Worm (Caenorhabditis elegans) whole organism, L1 larva: ENCODE data around the gene F35D11.3.
A peak's percentile ranks its signal among the peaks of the same experiment; 100 is the strongest.

Experiments used
- F16B12.6 ChIP-seq: fragments of 150-350 bp; optimal IDR thresholded peaks from 2 replicates; lab custom pipeline; 2014; ENCODE audit warnings: missing biosample characterization, missing genetic modification characterization
- Y116A8C.19 ChIP-seq: sonication (generic microtip); optimal IDR thresholded peaks from 2 replicates; lab custom pipeline; 2016; ENCODE audit warnings: missing compliant biosample characterization, missing genetic modification characterization, borderline replicate concordance
- aly-2 ChIP-seq: fragments of 150-350 bp; optimal IDR thresholded peaks from 2 replicates; lab custom pipeline; 2014; ENCODE audit warnings: missing biosample characterization, missing genetic modification characterization
- blmp-1 ChIP-seq: fragments of 150-350 bp; optimal IDR thresholded peaks from 2 replicates; lab custom pipeline; 2014; ENCODE audit warnings: missing biosample characterization, missing genetic modification characterization
- ceh-90 ChIP-seq: sonication (generic microtip); optimal IDR thresholded peaks from 2 replicates; lab custom pipeline; 2016; ENCODE audit warnings: missing genetic modification characterization, missing compliant biosample characterization
- ces-1 ChIP-seq: fragments of 150-350 bp; optimal IDR thresholded peaks from 2 replicates; lab custom pipeline; 2014; ENCODE audit warnings: missing biosample characterization, missing genetic modification reagents, missing genetic modification characterization
- dsc-1 ChIP-seq: sonication (generic microtip); optimal IDR thresholded peaks from 2 replicates; lab custom pipeline; 2016; ENCODE audit warnings: mild to moderate bottlenecking, missing genetic modification characterization, missing compliant biosample characterization
- efl-1 ChIP-seq, 4 experiments: fragments of 150-350 bp; optimal IDR thresholded peaks in 3 of 4; peaks in 1 of 4; 1 replicate in 1 of 4; 2 replicates in 3 of 4; lab custom pipeline; 2014; ENCODE audit warnings: missing biosample characterization in 2 of 4, missing genetic modification characterization in 2 of 4, missing genetic modification reagents in 2 of 4
- elt-3 ChIP-seq, 6 experiments: fragments of 150-350 bp in 1 of 6; sonication (generic microtip); optimal IDR thresholded peaks; 2 replicates each; lab custom pipeline; 2017 to 2018; ENCODE audit warnings: missing biosample characterization in 6 of 6, missing genetic modification characterization in 6 of 6, inconsistent platforms in 1 of 6
- fkh-4 ChIP-seq: sonication (generic microtip); optimal IDR thresholded peaks from 2 replicates; lab custom pipeline; 2016; ENCODE audit warnings: missing compliant biosample characterization, missing genetic modification characterization, borderline replicate concordance
- fkh-8 ChIP-seq: sonication (generic microtip); optimal IDR thresholded peaks from 2 replicates; lab custom pipeline; 2016; ENCODE audit warnings: mild to moderate bottlenecking, missing genetic modification characterization, missing compliant biosample characterization
- grh-1 ChIP-seq: fragments of 200-800 bp; sonication (Bioruptor generic); IDR thresholded peaks from 2 replicates; pipeline ENCODE4 v1.3.6; 2022; ENCODE audit warnings: missing genetic modification reagents, missing genetic modification characterization, missing compliant biosample characterization
- hpl-2 ChIP-seq: fragments of 150-350 bp; optimal IDR thresholded peaks from 2 replicates; lab custom pipeline; 2014; ENCODE audit warnings: missing biosample characterization, missing genetic modification reagents, missing genetic modification characterization
- irx-1 ChIP-seq: sonication (generic microtip); optimal IDR thresholded peaks from 2 replicates; lab custom pipeline; 2016; ENCODE audit warnings: missing genetic modification characterization, missing compliant biosample characterization
- isw-1 ChIP-seq: fragments of 200-800 bp; sonication (Bioruptor generic); IDR thresholded peaks from 2 replicates; pipeline ENCODE4 v1.3.6; 2022; ENCODE audit warnings: missing genetic modification characterization, missing compliant biosample characterization
- lin-14 ChIP-seq: fragments of 200-800 bp; sonication (Bioruptor generic); optimal IDR thresholded peaks from 2 replicates; lab custom pipeline; 2018; ENCODE audit warnings: mild to moderate bottlenecking, missing genetic modification characterization, moderate library complexity, missing compliant biosample characterization
- lin-39 ChIP-seq: fragments of 150-350 bp; optimal IDR thresholded peaks from 2 replicates; lab custom pipeline; 2014; ENCODE audit warnings: missing biosample characterization, missing genetic modification reagents, missing genetic modification characterization
- lir-3 ChIP-seq: sonication (generic microtip); optimal IDR thresholded peaks from 2 replicates; lab custom pipeline; 2016; ENCODE audit warnings: mild to moderate bottlenecking, missing genetic modification characterization, moderate library complexity, missing compliant biosample characterization; ENCODE audit not compliant: poor library complexity
- lsy-2 ChIP-seq, 2 experiments: fragments of 150-350 bp; optimal IDR thresholded peaks; 2 replicates each; lab custom pipeline; 2014; ENCODE audit warnings: missing biosample characterization in 2 of 2, missing genetic modification characterization in 2 of 2
- mep-1 ChIP-seq: fragments of 150-350 bp; optimal IDR thresholded peaks from 2 replicates; lab custom pipeline; 2014; ENCODE audit warnings: missing biosample characterization, missing genetic modification characterization
- nhr-20 ChIP-seq: sonication (generic microtip); optimal IDR thresholded peaks from 2 replicates; lab custom pipeline; 2016; ENCODE audit warnings: mild to moderate bottlenecking, missing genetic modification characterization, missing compliant biosample characterization
- nhr-71 ChIP-seq: sonication (generic microtip); optimal IDR thresholded peaks from 2 replicates; lab custom pipeline; 2016; ENCODE audit warnings: mild to moderate bottlenecking, missing genetic modification characterization, moderate library complexity, missing compliant biosample characterization
- nhr-85 ChIP-seq: sonication (generic microtip); peaks from one replicate; lab custom pipeline; 2016; ENCODE audit warnings: missing genetic modification characterization, inconsistent platforms, missing compliant biosample characterization
- rnt-1 ChIP-seq: sonication (generic microtip); optimal IDR thresholded peaks from 2 replicates; lab custom pipeline; 2016; ENCODE audit warnings: mild to moderate bottlenecking, missing genetic modification characterization, moderate library complexity, missing compliant biosample characterization
- snpc-4 ChIP-seq: fragments of 150-350 bp; optimal IDR thresholded peaks from 2 replicates; lab custom pipeline; 2014; ENCODE audit warnings: missing biosample characterization, missing genetic modification characterization
- tlp-1 ChIP-seq: fragments of 150-350 bp; optimal IDR thresholded peaks from 2 replicates; lab custom pipeline; 2014; ENCODE audit warnings: missing biosample characterization, missing genetic modification characterization
- unc-30 ChIP-seq: sonication (generic microtip); optimal IDR thresholded peaks from 2 replicates; lab custom pipeline; 2017; ENCODE audit warnings: missing biosample characterization, missing genetic modification characterization
- unc-86 ChIP-seq: sonication (generic microtip); optimal IDR thresholded peaks from 2 replicates; lab custom pipeline; 2016; ENCODE audit warnings: missing genetic modification characterization, missing compliant biosample characterization
- unc-98 ChIP-seq: fragments of 200-800 bp; sonication (Bioruptor generic); IDR thresholded peaks from 2 replicates; pipeline ENCODE4 v1.3.6; 2022; ENCODE audit warnings: missing genetic modification characterization, missing compliant biosample characterization
- zag-1 ChIP-seq: fragments of 150-350 bp; optimal IDR thresholded peaks from 2 replicates; lab custom pipeline; 2014; ENCODE audit warnings: missing biosample characterization, missing genetic modification characterization
- zip-4 ChIP-seq: fragments of 200-800 bp; sonication (Bioruptor generic); optimal IDR thresholded peaks from 2 replicates; lab custom pipeline; 2018; ENCODE audit warnings: mild to moderate bottlenecking, missing genetic modification characterization, moderate library complexity, missing compliant biosample characterization
- ztf-4 ChIP-seq: fragments of 150-350 bp; optimal IDR thresholded peaks from 2 replicates; lab custom pipeline; 2014; ENCODE audit warnings: missing biosample characterization, missing genetic modification characterization

The F35D11.3 gene

DNA sequence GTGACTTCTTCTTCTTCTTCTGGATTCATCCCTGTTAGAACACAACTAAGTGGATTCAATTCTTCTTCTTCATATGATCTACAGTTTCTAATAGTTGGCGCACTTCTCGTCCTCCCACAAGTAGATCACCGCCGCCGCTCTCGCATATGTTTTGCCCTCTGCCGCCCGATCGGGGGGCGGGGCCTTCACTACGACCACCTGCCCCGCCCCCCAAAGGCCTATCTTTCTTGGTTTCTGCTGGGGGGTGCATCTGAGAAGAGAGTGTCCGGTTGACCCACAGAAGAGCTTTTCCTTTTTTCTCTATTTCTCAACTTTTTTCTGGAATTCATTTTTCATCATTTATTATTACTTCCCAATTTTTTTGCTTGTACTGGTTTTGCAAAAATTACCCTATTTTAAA is 37.1 kb upstream of the F35D11.3 start:
- TF ChIP-seq ztf-4 = no peak
- TF ChIP-seq rnt-1 (tag; lab: Kevin White, UChicago) = peak; percentile 20
- no peak for TF ChIP-seq grh-1 (GFP tag; lab: Robert Waterston, UW)
- TF ChIP-seq zag-1 = no peak
- TF ChIP-seq lin-14 (GFP tag; lab: Kevin White, UChicago) = peak; percentile 9
- no peak for TF ChIP-seq ces-1 (GFP tag; lab: Kevin White, UChicago)
- TF ChIP-seq blmp-1 = peak; percentile 5
- TF ChIP-seq efl-1 (optimal IDR thresholded peaks at IDR 0.05; lab: Kevin White, UChicago) = no peak
- TF ChIP-seq efl-1 (GFP tag; optimal IDR thresholded peaks at IDR 0.05 in 1 of 2; lab: Kevin White, UChicago) = peak in 1 of 2 experiments; percentile 63
- no peak for TF ChIP-seq fkh-8
- no peak for TF ChIP-seq irx-1 (tag; lab: Kevin White, UChicago)
- TF ChIP-seq fkh-4 (tag; lab: Kevin White, UChicago) = no peak
- no peak for TF ChIP-seq zip-4
- TF ChIP-seq lir-3 (tag; lab: Kevin White, UChicago) = no peak
- no peak for TF ChIP-seq ceh-90 (tag; lab: Kevin White, UChicago)
- TF ChIP-seq, all 84 proteins: peak for 4

DNA sequence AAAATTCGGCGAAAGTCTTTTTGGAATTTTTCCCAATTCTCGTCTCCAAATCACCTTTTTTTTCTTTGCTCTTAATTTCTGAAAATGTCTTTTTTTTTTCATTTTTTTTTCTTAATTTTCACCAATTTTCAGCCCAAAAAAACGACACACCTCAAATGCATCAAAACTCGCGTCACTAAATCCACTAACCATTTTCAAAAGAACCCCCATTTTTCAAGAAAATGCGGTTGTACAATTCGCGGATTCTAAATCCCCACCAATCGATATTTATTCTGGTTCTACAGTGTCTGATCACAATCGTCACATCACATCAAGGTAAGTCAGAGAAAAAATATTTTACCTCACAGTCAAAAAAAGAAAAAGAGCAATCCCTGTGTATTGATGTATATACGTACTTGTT is 36.3 kb upstream of the F35D11.3 start, which contains the start of gene vab-1:
vab-1 (plus strand) TSS at position 133 of the 400 bp plus-strand sequence.
- no peak for TF ChIP-seq lsy-2 (tag; optimal IDR thresholded peaks at IDR 0.05; lab: Kevin White, UChicago)
- no peak for TF ChIP-seq Y116A8C.19 (tag; lab: Kevin White, UChicago)
- TF ChIP-seq efl-1 (optimal IDR thresholded peaks at IDR 0.05; lab: Kevin White, UChicago) = no peak
- peak in 1 of 2 experiments; percentile 70 for TF ChIP-seq efl-1 (GFP tag; optimal IDR thresholded peaks at IDR 0.05 in 1 of 2; lab: Kevin White, UChicago)
- no peak for TF ChIP-seq snpc-4
- TF ChIP-seq nhr-71 (tag; lab: Kevin White, UChicago) = no peak
- TF ChIP-seq ces-1 (GFP tag; lab: Kevin White, UChicago) = no peak
- TF ChIP-seq hpl-2 (GFP tag; lab: Kevin White, UChicago) = no peak
- no peak for TF ChIP-seq unc-30 (tag; lab: Kevin White, UChicago)
- TF ChIP-seq, all 84 proteins: peak for 1

DNA sequence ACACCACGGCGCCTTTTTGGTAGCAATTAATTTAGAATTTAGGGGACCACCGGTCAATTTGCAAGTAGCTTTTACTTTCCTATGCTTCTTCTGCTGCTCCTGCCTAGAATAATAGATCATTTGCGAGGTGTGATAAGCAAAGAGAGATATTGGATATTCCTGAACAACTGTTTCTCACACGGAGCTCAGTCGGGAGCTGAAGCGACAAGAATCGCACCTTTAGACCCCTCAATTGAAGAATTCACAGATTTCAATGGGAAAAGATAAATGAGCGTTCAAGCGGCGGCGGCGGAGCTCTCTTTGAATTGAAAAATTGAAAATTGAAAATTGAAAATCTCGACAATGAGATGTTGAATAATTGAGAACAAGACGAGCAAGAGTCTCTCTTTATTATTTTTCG is 35.6 kb upstream of the F35D11.3 start:
- TF ChIP-seq rnt-1 (tag; lab: Kevin White, UChicago) (peak; percentile 11), unc-98 (GFP tag; lab: Robert Waterston, UW) (no peak), F16B12.6 (tag; lab: Kevin White, UChicago) (no peak), elt-3 (tag; optimal IDR thresholded peaks at IDR 0.05; lab: Kevin White, UChicago) (no peak), lin-39 (tag; lab: Kevin White, UChicago) (no peak), tlp-1 (tag; lab: Kevin White, UChicago) (no peak)

DNA sequence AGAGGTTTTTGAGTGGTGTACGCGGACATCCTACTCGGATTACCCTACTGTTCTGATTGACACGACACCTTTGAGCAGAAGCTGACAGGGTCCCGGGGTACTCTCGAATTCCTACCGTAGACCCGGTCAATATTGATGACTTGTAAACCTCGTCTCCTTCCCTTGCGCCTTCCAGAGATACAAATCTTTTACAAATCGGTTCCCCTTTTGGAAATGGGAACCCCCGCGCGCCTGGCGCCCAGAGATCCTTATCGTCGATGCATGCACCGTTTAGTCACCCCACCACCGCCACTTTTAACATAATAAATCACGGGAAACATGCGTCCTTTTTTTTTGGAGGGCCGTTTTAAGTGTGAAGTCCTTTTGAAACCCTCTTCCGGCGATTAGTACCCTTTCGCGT is 35.1 kb upstream of the F35D11.3 start:
- TF ChIP-seq dsc-1 (tag; lab: Kevin White, UChicago) (no peak), mep-1 (no peak), lsy-2 (tag; optimal IDR thresholded peaks at IDR 0.05; lab: Kevin White, UChicago) (no peak), lir-3 (tag; lab: Kevin White, UChicago) (no peak), isw-1 (no peak), lin-14 (GFP tag; lab: Kevin White, UChicago) (peak; percentile 67), F16B12.6 (tag; lab: Kevin White, UChicago) (no peak), Y116A8C.19 (tag; lab: Kevin White, UChicago) (no peak), tlp-1 (tag; lab: Kevin White, UChicago) (no peak), nhr-85 (tag; lab: Kevin White, UChicago) (peak; percentile 84)

DNA sequence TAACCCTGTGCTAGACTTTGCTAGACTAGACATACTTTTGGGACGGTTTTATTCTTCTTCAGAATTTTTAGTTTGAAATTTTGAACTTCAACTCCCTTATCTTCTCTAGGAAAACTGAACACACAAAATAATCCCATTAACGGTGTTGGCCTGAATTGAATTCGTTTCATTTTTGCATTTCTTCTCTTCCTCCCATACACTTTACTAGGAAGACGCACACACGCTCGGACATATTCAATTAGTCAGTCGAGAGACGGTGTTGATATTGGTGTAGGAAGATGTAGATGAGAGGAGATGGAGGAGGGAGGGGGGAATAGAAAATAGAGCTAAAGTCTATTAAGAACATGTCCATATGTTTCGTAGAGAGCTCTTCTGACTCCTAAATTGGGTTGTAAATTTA is 33.5 kb upstream of the F35D11.3 start:
- TF ChIP-seq aly-2 (no peak), nhr-20 (tag; lab: Kevin White, UChicago) (no peak), unc-86 (tag; lab: Kevin White, UChicago) (peak; percentile 2), lin-14 (GFP tag; lab: Kevin White, UChicago) (peak; percentile 48), lir-3 (tag; lab: Kevin White, UChicago) (no peak)
